Fruit fly (Drosophila melanogaster): ENCODE measurements around the gene CG7131.

CG7131 gene

dm6 chr3R:18310766-18311367 is 22.3 kb upstream of the CG7131 start:
- no peak for TF ChIP-seq stc (GFP tag; IDR thresholded peaks at IDR 0.05)
- TF ChIP-seq crol (GFP tag; IDR thresholded peaks at IDR 0.05), result peak; percentile 67
- peak; percentile 32 for TF ChIP-seq PHDP (tag; optimal IDR thresholded peaks at IDR 0.05)
- peak; percentile 31; the same call in 1 of the 2 replicates for TF ChIP-seq Ptx1 (GFP tag; IDR thresholded peaks at IDR 0.05)
- 0 out of 2 replicates have a peak, but pooled peaks have one; percentile 44 for TF ChIP-seq chm (GFP tag; IDR thresholded peaks at IDR 0.05)
- TF ChIP-seq Abd-B (GFP tag; optimal IDR thresholded peaks at IDR 0.05), result peak; percentile 2
- peak; percentile 79 for TF ChIP-seq Med (GFP tag)
- TF ChIP-seq CG34376 (GFP tag; optimal IDR thresholded peaks at IDR 0.05), result no peak
- TF ChIP-seq hkb (optimal IDR thresholded peaks at IDR 0.05), result no peak
- TF ChIP-seq hkb (GFP tag; IDR thresholded peaks at IDR 0.05), result no peak
- TF ChIP-seq danr (GFP tag; IDR thresholded peaks at IDR 0.05), result no peak
- no peak for TF ChIP-seq klu (GFP tag; IDR thresholded peaks at IDR 0.05)
- TF ChIP-seq odd (GFP tag; optimal IDR thresholded peaks at IDR 0.05), result peak; percentile 47
- peak; percentile 12; the same call in 1 of the 2 replicates for TF ChIP-seq CG13287 (GFP tag; IDR thresholded peaks at IDR 0.05; ENCODE audit: partially characterized antibody)
- TF ChIP-seq Sox102F (GFP tag; optimal IDR thresholded peaks at IDR 0.05), result no peak
- TF ChIP-seq CG2120 (GFP tag; optimal IDR thresholded peaks at IDR 0.05), result peak; percentile 3
- TF ChIP-seq lov (optimal IDR thresholded peaks at IDR 0.05), result no peak
- TF ChIP-seq lov (GFP tag; IDR thresholded peaks at IDR 0.05), result 0 out of 3 replicates have a peak, but pooled peaks have one; percentile 46
- TF ChIP-seq CG10209 (GFP tag; optimal IDR thresholded peaks at IDR 0.05), result peak; percentile 17
- TF ChIP-seq br (optimal IDR thresholded peaks at IDR 0.05), result no peak
- TF ChIP-seq CG12942 (GFP tag; optimal IDR thresholded peaks at IDR 0.05), result no peak
- no peak for TF ChIP-seq Dp (GFP tag; optimal IDR thresholded peaks at IDR 0.05)
- peak; percentile 32 for TF ChIP-seq CG14441 (GFP tag; IDR thresholded peaks at IDR 0.05)
- TF ChIP-seq Hmr (GFP tag; optimal IDR thresholded peaks at IDR 0.05), result peak; percentile 23
- no peak for TF ChIP-seq CG11093 (GFP tag; IDR thresholded peaks at IDR 0.05)
- TF ChIP-seq bbx (GFP tag; IDR thresholded peaks at IDR 0.05; ENCODE audit: partially characterized antibody), result peak; percentile 16; the same call in 1 of the 2 replicates
- TF ChIP-seq CG15269 (tag; optimal IDR thresholded peaks at IDR 0.05), result no peak
- TF ChIP-seq Optix (GFP tag; IDR thresholded peaks at IDR 0.05), result peak; percentile 54; the same call in 1 of the 3 replicates
- TF ChIP-seq Sin3A (optimal IDR thresholded peaks at IDR 0.05), result no peak
- no peak for TF ChIP-seq CG13424 (tag; optimal IDR thresholded peaks at IDR 0.05)
- TF ChIP-seq CG1024 (GFP tag; IDR thresholded peaks at IDR 0.05), result no peak
- no peak for TF ChIP-seq onecut (GFP tag; IDR thresholded peaks at IDR 0.05)
- peak; percentile 49 for TF ChIP-seq CG13775 (GFP tag; optimal IDR thresholded peaks at IDR 0.05)
- peak; percentile 25; the same call in 1 of the 2 replicates for TF ChIP-seq Scr (GFP tag; IDR thresholded peaks at IDR 0.05; ENCODE audit: partially characterized antibody)
- no peak for TF ChIP-seq CoRest (tag; optimal IDR thresholded peaks at IDR 0.05)
- TF ChIP-seq fu2 (GFP tag; optimal IDR thresholded peaks at IDR 0.05), result no peak
- TF ChIP-seq nerfin-2 (GFP tag; IDR thresholded peaks at IDR 0.05; ENCODE audit: partially characterized antibody), result 0 out of 2 replicates have a peak, but pooled peaks have one; percentile 16
- peak; percentile 2 for TF ChIP-seq Blimp-1 (GFP tag; optimal IDR thresholded peaks at IDR 0.05)
- TF ChIP-seq dmrt99B (tag; optimal IDR thresholded peaks at IDR 0.05), result peak; percentile 66
- TF ChIP-seq ERR (GFP tag; optimal IDR thresholded peaks at IDR 0.05), result no peak
- no peak for TF ChIP-seq CG9609 (GFP tag; optimal IDR thresholded peaks at IDR 0.05)
- TF ChIP-seq CG33557 (GFP tag; optimal IDR thresholded peaks at IDR 0.05), result peak; percentile 33
- peak; percentile 23 for TF ChIP-seq bcd (GFP tag; optimal IDR thresholded peaks at IDR 0.05)
- TF ChIP-seq CG7745 (tag; optimal IDR thresholded peaks at IDR 0.05), result no peak
- no peak for TF ChIP-seq CG9437 (GFP tag; optimal IDR thresholded peaks at IDR 0.05)
- TF ChIP-seq toy (GFP tag; IDR thresholded peaks at IDR 0.05), result no peak
- TF ChIP-seq nmo (GFP tag; optimal IDR thresholded peaks at IDR 0.05), result peak; percentile 68
- TF ChIP-seq CG8281 (tag; optimal IDR thresholded peaks at IDR 0.05), result no peak
- TF ChIP-seq disco-r (GFP tag; optimal IDR thresholded peaks at IDR 0.05), result no peak
- TF ChIP-seq maf-S (GFP tag; optimal IDR thresholded peaks at IDR 0.05), result no peak

All from whole organism, embryonic.